Comparison of ENCODE assay signal across 1 fruit fly cellular context in the genomic region with DNA sequence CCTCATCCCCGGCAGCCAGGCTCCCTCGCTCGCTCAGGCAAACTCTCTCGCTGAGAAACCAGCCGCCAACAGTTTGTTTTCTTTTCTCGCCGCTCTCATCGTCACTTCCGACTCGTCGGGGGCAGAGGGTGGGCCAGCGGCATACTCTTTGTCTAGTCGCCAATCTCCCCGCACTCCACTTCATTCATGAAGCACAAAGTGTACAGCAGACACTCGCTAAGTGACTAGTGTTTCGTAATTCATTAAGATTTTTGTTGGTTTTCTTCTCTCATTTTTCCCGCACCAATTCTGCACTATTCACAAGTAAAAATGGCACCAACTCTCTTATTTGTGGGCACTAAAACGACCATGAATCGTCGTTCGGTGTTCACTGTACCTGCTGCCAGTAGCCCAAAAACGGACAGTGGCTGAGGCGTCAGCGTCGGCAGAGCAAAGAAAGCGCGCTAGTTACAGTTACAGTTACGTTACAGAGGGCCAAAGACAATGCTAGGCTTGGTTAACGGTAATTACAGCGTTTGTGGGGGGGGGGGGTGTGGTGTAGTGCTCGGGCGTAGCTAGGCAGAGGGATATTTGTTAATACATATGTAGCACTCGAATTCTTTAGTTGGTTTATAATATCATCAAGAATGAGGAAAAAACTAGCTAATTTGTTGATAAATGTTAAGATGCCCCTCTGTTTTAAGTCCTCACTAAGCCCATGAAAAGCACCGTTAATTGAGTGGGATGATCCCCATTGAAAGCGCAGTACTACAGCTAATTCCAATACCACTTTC.
A peak's percentile ranks its signal among the peaks of the same experiment; 100 is the strongest.
TF ChIP-seq lines count a peak whose summit lies in the region.

No protein-coding gene starts in this region.

TF ChIP-seq in whole organism, embryonic, 481 proteins besides CTCF, POLR2A, EP300 and RAD21 (continued from another document and continues in another):
- TF ChIP-seq Asciz (GFP tag; optimal IDR thresholded peaks at IDR 0.05; lab: Kevin White, UChicago) = peak; percentile 99
- peak; percentile 93 for TF ChIP-seq Ets97D (GFP tag; optimal IDR thresholded peaks at IDR 0.05; lab: Kevin White, UChicago)
- peak; percentile 8 for TF ChIP-seq cg (GFP tag; optimal IDR thresholded peaks at IDR 0.05; lab: Kevin White, UChicago)
- peak; percentile 99 for TF ChIP-seq CG7556 (GFP tag; optimal IDR thresholded peaks at IDR 0.05; lab: Kevin White, UChicago)
- peak; percentile 97 for TF ChIP-seq Hand (GFP tag; optimal IDR thresholded peaks at IDR 0.05; lab: Kevin White, UChicago)
- TF ChIP-seq tup (GFP tag; optimal IDR thresholded peaks at IDR 0.05; lab: Kevin White, UChicago) = peak; percentile 97
- peak; percentile 81 for TF ChIP-seq CG10321 (GFP tag; IDR thresholded peaks at IDR 0.05; lab: Robert Waterston, UW)
- peak; percentile 99 for TF ChIP-seq CG2120 (GFP tag; optimal IDR thresholded peaks at IDR 0.05; lab: Kevin White, UChicago)
- TF ChIP-seq CG4424 (GFP tag; optimal IDR thresholded peaks at IDR 0.05; lab: Kevin White, UChicago) = peak; percentile 99
- peak; percentile 95 for TF ChIP-seq CG6254 (GFP tag; optimal IDR thresholded peaks at IDR 0.05; lab: Kevin White, UChicago)
- TF ChIP-seq Camta (GFP tag; optimal IDR thresholded peaks at IDR 0.05; lab: Kevin White, UChicago) = peak; percentile 98
- TF ChIP-seq tna (GFP tag; IDR thresholded peaks at IDR 0.05; lab: Robert Waterston, UW; ENCODE audit: partially characterized antibody) = no peak
- peak; percentile 85 for TF ChIP-seq Nf-YC (tag; optimal IDR thresholded peaks at IDR 0.05; lab: Kevin White, UChicago)
- TF ChIP-seq CG18262 (tag; optimal IDR thresholded peaks at IDR 0.05; lab: Kevin White, UChicago) = peak; percentile 98
- TF ChIP-seq ase (GFP tag; IDR thresholded peaks at IDR 0.05; lab: Robert Waterston, UW) = peak; percentile 98
- peak; percentile 93 for TF ChIP-seq toy (GFP tag; IDR thresholded peaks at IDR 0.05; lab: Robert Waterston, UW)
- peak; percentile 92 for TF ChIP-seq CG31365 (tag; optimal IDR thresholded peaks at IDR 0.05; lab: Kevin White, UChicago)
- peak; percentile 98 for TF ChIP-seq CG11093 (GFP tag; IDR thresholded peaks at IDR 0.05; lab: Robert Waterston, UW)
- peak; percentile 94 for TF ChIP-seq Spps (tag; optimal IDR thresholded peaks at IDR 0.05; lab: Kevin White, UChicago)
- no peak for TF ChIP-seq pita (GFP tag; optimal IDR thresholded peaks at IDR 0.05; lab: Kevin White, UChicago)
- TF ChIP-seq CG3065 (GFP tag; optimal IDR thresholded peaks at IDR 0.05; lab: Kevin White, UChicago) = peak; percentile 97
- TF ChIP-seq row (GFP tag; IDR thresholded peaks at IDR 0.05; lab: Robert Waterston, UW) = peak; percentile 99
- peak; percentile 98 for TF ChIP-seq ERR (GFP tag; optimal IDR thresholded peaks at IDR 0.05; lab: Kevin White, UChicago)
- peak; percentile 98 for TF ChIP-seq E2f1 (GFP tag; IDR thresholded peaks at IDR 0.05; lab: Robert Waterston, UW)
- TF ChIP-seq CG12299 (tag; optimal IDR thresholded peaks at IDR 0.05; lab: Kevin White, UChicago) = peak; percentile 97
- peak; percentile 98 for TF ChIP-seq Mrtf (GFP tag; IDR thresholded peaks at IDR 0.05; lab: Robert Waterston, UW)
- TF ChIP-seq CoRest (tag; optimal IDR thresholded peaks at IDR 0.05; lab: Kevin White, UChicago) = peak; percentile 98
- TF ChIP-seq CG11456 (GFP tag; IDR thresholded peaks at IDR 0.05; lab: Robert Waterston, UW) = peak; percentile 98
- peak; percentile 87 for TF ChIP-seq Nf-YB (GFP tag; optimal IDR thresholded peaks at IDR 0.05; lab: Kevin White, UChicago)
- peak; percentile 98 for TF ChIP-seq HHEX (GFP tag; optimal IDR thresholded peaks at IDR 0.05; lab: Kevin White, UChicago)
- peak in 1 of 2 experiments; percentile 99 for TF ChIP-seq eve (GFP tag; optimal IDR thresholded peaks at IDR 0.05; lab: Kevin White, UChicago)
- TF ChIP-seq Opbp (GFP tag; IDR thresholded peaks at IDR 0.05; lab: Robert Waterston, UW; ENCODE audit: partially characterized antibody) = no peak
- TF ChIP-seq pum (GFP tag; optimal IDR thresholded peaks at IDR 0.05; lab: Kevin White, UChicago) = peak; percentile 99
- TF ChIP-seq Doc3 (GFP tag; IDR thresholded peaks at IDR 0.05; lab: Robert Waterston, UW; ENCODE audit: partially characterized antibody) = no peak
- TF ChIP-seq ewg (GFP tag; optimal IDR thresholded peaks at IDR 0.05; lab: Kevin White, UChicago) = peak; percentile 98
- peak; percentile 33 for TF ChIP-seq pzg (GFP tag; optimal IDR thresholded peaks at IDR 0.05; lab: Kevin White, UChicago)
- peak; percentile 95 for TF ChIP-seq CG6175 (GFP tag; IDR thresholded peaks at IDR 0.05; lab: Robert Waterston, UW)
- peak; percentile 99 for TF ChIP-seq chif (GFP tag; optimal IDR thresholded peaks at IDR 0.05; lab: Kevin White, UChicago)
- TF ChIP-seq org-1 (GFP tag; optimal IDR thresholded peaks at IDR 0.05; lab: Kevin White, UChicago) = peak; percentile 99
- TF ChIP-seq nmo (GFP tag; optimal IDR thresholded peaks at IDR 0.05; lab: Kevin White, UChicago) = peak; percentile 98
- peak; percentile 98 for TF ChIP-seq da (GFP tag; optimal IDR thresholded peaks at IDR 0.05; lab: Kevin White, UChicago)
- peak; percentile 98 for TF ChIP-seq ara (GFP tag; IDR thresholded peaks at IDR 0.05; lab: Robert Waterston, UW)
- peak; percentile 95 for TF ChIP-seq kah (GFP tag; optimal IDR thresholded peaks at IDR 0.05; lab: Kevin White, UChicago)
- TF ChIP-seq insv (GFP tag; optimal IDR thresholded peaks at IDR 0.05; lab: Kevin White, UChicago) = peak; percentile 53 to 61
- peak; percentile 56 to 64 for TF ChIP-seq Trl (optimal IDR thresholded peaks at IDR 0.05; lab: Kevin White, UChicago)
- TF ChIP-seq Trl (GFP tag; optimal IDR thresholded peaks at IDR 0.05; lab: Kevin White, UChicago) = peak; percentile 98
- peak; percentile 84 for TF ChIP-seq Deaf1 (tag; optimal IDR thresholded peaks at IDR 0.05; lab: Kevin White, UChicago)
- TF ChIP-seq CG11695 (GFP tag; IDR thresholded peaks at IDR 0.05; lab: Robert Waterston, UW) = peak; percentile 97
- TF ChIP-seq Side (GFP tag; optimal IDR thresholded peaks at IDR 0.05; lab: Kevin White, UChicago) = peak; percentile 99
- no peak for TF ChIP-seq CG7963 (GFP tag; IDR thresholded peaks at IDR 0.05; lab: Robert Waterston, UW; ENCODE audit: partially characterized antibody)
- no peak for TF ChIP-seq HLH4C (GFP tag; IDR thresholded peaks at IDR 0.05; lab: Robert Waterston, UW; ENCODE audit: partially characterized antibody)
- TF ChIP-seq CG13123 (GFP tag; optimal IDR thresholded peaks at IDR 0.05; lab: Kevin White, UChicago) = peak; percentile 98
- peak; percentile 17 for TF ChIP-seq BEAF-32 (GFP tag; optimal IDR thresholded peaks at IDR 0.05; lab: Kevin White, UChicago)
- peak; percentile 99 for TF ChIP-seq repo (GFP tag; optimal IDR thresholded peaks at IDR 0.05; lab: Kevin White, UChicago)
- TF ChIP-seq NK7.1 (GFP tag; optimal IDR thresholded peaks at IDR 0.05; lab: Kevin White, UChicago) = peak; percentile 97
- TF ChIP-seq CG11560 (tag; IDR thresholded peaks at IDR 0.05; lab: Robert Waterston, UW) = peak; percentile 92
- TF ChIP-seq CG3163 (GFP tag; optimal IDR thresholded peaks at IDR 0.05; lab: Kevin White, UChicago) = peak; percentile 95
- peak; percentile 99 for TF ChIP-seq CG12942 (GFP tag; optimal IDR thresholded peaks at IDR 0.05; lab: Kevin White, UChicago)
- peak; percentile 97 for TF ChIP-seq nerfin-1 (tag; optimal IDR thresholded peaks at IDR 0.05; lab: Kevin White, UChicago)
- peak; percentile 98 for TF ChIP-seq CG4730 (GFP tag; IDR thresholded peaks at IDR 0.05; lab: Robert Waterston, UW)
- TF ChIP-seq sens (GFP tag; lab: Kevin White, UChicago) = peak; percentile 100
- peak; percentile 99 for TF ChIP-seq Rfx (GFP tag; IDR thresholded peaks at IDR 0.05; lab: Robert Waterston, UW)
- peak; percentile 99 for TF ChIP-seq otp (GFP tag; IDR thresholded peaks at IDR 0.05; lab: Robert Waterston, UW)
- TF ChIP-seq mirr (GFP tag; optimal IDR thresholded peaks at IDR 0.05; lab: Kevin White, UChicago) = peak; percentile 90
- peak; percentile 98 for TF ChIP-seq CG11504 (tag; optimal IDR thresholded peaks at IDR 0.05; lab: Kevin White, UChicago)
- peak; percentile 13; the same call in 1 of the 2 replicates for TF ChIP-seq CG13287 (GFP tag; IDR thresholded peaks at IDR 0.05; lab: Robert Waterston, UW; ENCODE audit: partially characterized antibody)
- TF ChIP-seq Atf-2 (GFP tag; optimal IDR thresholded peaks at IDR 0.05; lab: Kevin White, UChicago) = peak; percentile 98
- TF ChIP-seq Bgb (GFP tag; IDR thresholded peaks at IDR 0.05; lab: Robert Waterston, UW; ENCODE audit: partially characterized antibody) = no peak; the same call in 1 of the 2 replicates
- peak; percentile 98 for TF ChIP-seq Hmr (GFP tag; optimal IDR thresholded peaks at IDR 0.05; lab: Kevin White, UChicago)
- peak; percentile 98 for TF ChIP-seq sob (GFP tag; IDR thresholded peaks at IDR 0.05; lab: Robert Waterston, UW)
- TF ChIP-seq rib (GFP tag; IDR thresholded peaks at IDR 0.05; lab: Robert Waterston, UW) = peak; percentile 94
- TF ChIP-seq Six4 (GFP tag; optimal IDR thresholded peaks at IDR 0.05; lab: Kevin White, UChicago) = peak; percentile 99
- TF ChIP-seq z (GFP tag; IDR thresholded peaks at IDR 0.05; lab: Robert Waterston, UW) = peak; percentile 76; the same call in 2 of the 3 replicates
- TF ChIP-seq CG8478 (optimal IDR thresholded peaks at IDR 0.05; lab: Kevin White, UChicago) = no peak
- TF ChIP-seq Atf3 (GFP tag; optimal IDR thresholded peaks at IDR 0.05; lab: Kevin White, UChicago) = peak; percentile 98
- peak; percentile 99 for TF ChIP-seq Sox102F (GFP tag; optimal IDR thresholded peaks at IDR 0.05; lab: Kevin White, UChicago)
- no peak for TF ChIP-seq CG1832 (GFP tag; optimal IDR thresholded peaks at IDR 0.05; lab: Kevin White, UChicago)
- TF ChIP-seq H15 (GFP tag; IDR thresholded peaks at IDR 0.05; lab: Robert Waterston, UW) = peak; percentile 98
- peak; percentile 98 for TF ChIP-seq BtbVII (GFP tag; optimal IDR thresholded peaks at IDR 0.05; lab: Kevin White, UChicago)
- peak; percentile 98 for TF ChIP-seq shn (GFP tag; optimal IDR thresholded peaks at IDR 0.05; lab: Kevin White, UChicago)
- peak; percentile 92 for TF ChIP-seq CG6654 (GFP tag; optimal IDR thresholded peaks at IDR 0.05; lab: Kevin White, UChicago)
- TF ChIP-seq CG10654 (GFP tag; optimal IDR thresholded peaks at IDR 0.05; lab: Kevin White, UChicago) = peak; percentile 99
- TF ChIP-seq nau (GFP tag; optimal IDR thresholded peaks at IDR 0.05; lab: Kevin White, UChicago) = peak; percentile 98
- TF ChIP-seq fru (optimal IDR thresholded peaks at IDR 0.05; lab: Kevin White, UChicago) = no peak
- peak; percentile 98 for TF ChIP-seq disco-r (GFP tag; optimal IDR thresholded peaks at IDR 0.05; lab: Kevin White, UChicago)
- peak; percentile 65 for TF ChIP-seq Elba2 (GFP tag; optimal IDR thresholded peaks at IDR 0.05; lab: Kevin White, UChicago)
- peak; percentile 98 for TF ChIP-seq CG11247 (GFP tag; IDR thresholded peaks at IDR 0.05; lab: Robert Waterston, UW)
- TF ChIP-seq CG6272 (GFP tag; IDR thresholded peaks at IDR 0.05; lab: Robert Waterston, UW) = peak; percentile 96
- peak; percentile 99 for TF ChIP-seq CG34422 (GFP tag; IDR thresholded peaks at IDR 0.05; lab: Robert Waterston, UW)
- peak; percentile 89 for TF ChIP-seq Poxn (GFP tag; IDR thresholded peaks at IDR 0.05; lab: Robert Waterston, UW)
- TF ChIP-seq CG13424 (tag; optimal IDR thresholded peaks at IDR 0.05; lab: Kevin White, UChicago) = peak; percentile 98
- peak; percentile 92 for TF ChIP-seq al (GFP tag; IDR thresholded peaks at IDR 0.05; lab: Robert Waterston, UW)
- peak; percentile 83 for TF ChIP-seq GATAe (GFP tag; conservative IDR thresholded peaks at IDR 0.05; lab: Robert Waterston, UW)
- peak; percentile 95 for TF ChIP-seq Gsc (GFP tag; IDR thresholded peaks at IDR 0.05; lab: Robert Waterston, UW)
- peak; percentile 97 for TF ChIP-seq CG10462 (GFP tag; optimal IDR thresholded peaks at IDR 0.05; lab: Kevin White, UChicago)
- TF ChIP-seq CG16815 (GFP tag; optimal IDR thresholded peaks at IDR 0.05; lab: Kevin White, UChicago) = peak; percentile 97
- TF ChIP-seq Dref (GFP tag; IDR thresholded peaks at IDR 0.05; lab: Robert Waterston, UW) = peak; percentile 41; the same call in 1 of the 2 replicates
- no peak for TF ChIP-seq mld (GFP tag; IDR thresholded peaks at IDR 0.05; lab: Robert Waterston, UW; ENCODE audit: partially characterized antibody)
- TF ChIP-seq h (optimal IDR thresholded peaks at IDR 0.05; lab: Kevin White, UChicago) = no peak
- TF ChIP-seq CG9727 (GFP tag; optimal IDR thresholded peaks at IDR 0.05; lab: Kevin White, UChicago) = peak; percentile 96
- peak; percentile 99 for TF ChIP-seq sisA (GFP tag; IDR thresholded peaks at IDR 0.05; lab: Robert Waterston, UW)
- peak; percentile 98 for TF ChIP-seq en (GFP tag; optimal IDR thresholded peaks at IDR 0.05; lab: Kevin White, UChicago)
- peak; percentile 99 for TF ChIP-seq ind (GFP tag; optimal IDR thresholded peaks at IDR 0.05; lab: Kevin White, UChicago)
- TF ChIP-seq CG7357 (GFP tag; IDR thresholded peaks at IDR 0.05; lab: Robert Waterston, UW) = peak; percentile 93
- TF ChIP-seq emc (GFP tag; optimal IDR thresholded peaks at IDR 0.05; lab: Kevin White, UChicago) = peak; percentile 97
- TF ChIP-seq CG12744 (GFP tag; optimal IDR thresholded peaks at IDR 0.05; lab: Kevin White, UChicago) = peak; percentile 97
- peak; percentile 98 for TF ChIP-seq CG4282 (GFP tag; optimal IDR thresholded peaks at IDR 0.05; lab: Kevin White, UChicago)
- TF ChIP-seq CG18599 (GFP tag; optimal IDR thresholded peaks at IDR 0.05; lab: Kevin White, UChicago) = peak; percentile 99
- TF ChIP-seq CG32767 (GFP tag; IDR thresholded peaks at IDR 0.05; lab: Robert Waterston, UW) = peak; percentile 98
- TF ChIP-seq CHES-1-like (GFP tag; optimal IDR thresholded peaks at IDR 0.05; lab: Kevin White, UChicago) = peak; percentile 99
- TF ChIP-seq ftz-f1 (GFP tag; optimal IDR thresholded peaks at IDR 0.05; lab: Kevin White, UChicago) = peak; percentile 95
- TF ChIP-seq abd-A (tag; optimal IDR thresholded peaks at IDR 0.05; lab: Kevin White, UChicago) = peak; percentile 92
- TF ChIP-seq Chrac-16 (GFP tag; optimal IDR thresholded peaks at IDR 0.05; lab: Kevin White, UChicago) = peak; percentile 99
- peak; percentile 99 for TF ChIP-seq bab2 (GFP tag; optimal IDR thresholded peaks at IDR 0.05; lab: Kevin White, UChicago)
- no peak for TF ChIP-seq Scr (GFP tag; IDR thresholded peaks at IDR 0.05; lab: Robert Waterston, UW; ENCODE audit: partially characterized antibody)
- peak; percentile 99 for TF ChIP-seq CG17359 (tag; optimal IDR thresholded peaks at IDR 0.05; lab: Kevin White, UChicago)
- TF ChIP-seq cad (GFP tag; optimal IDR thresholded peaks at IDR 0.05; lab: Kevin White, UChicago) = no peak
- TF ChIP-seq CG3847 (GFP tag; IDR thresholded peaks at IDR 0.05; lab: Robert Waterston, UW) = peak; percentile 98
- peak; percentile 94 for TF ChIP-seq slou (GFP tag; optimal IDR thresholded peaks at IDR 0.05; lab: Kevin White, UChicago)
- TF ChIP-seq ems (GFP tag; optimal IDR thresholded peaks at IDR 0.05; lab: Kevin White, UChicago) = peak; percentile 98
- TF ChIP-seq sna (GFP tag; IDR thresholded peaks at IDR 0.05; lab: Robert Waterston, UW; ENCODE audit: partially characterized antibody) = no peak
